Fruit fly (Drosophila melanogaster) whole organism, embryonic: ENCODE data around the gene Tasp1.

ENCODE experiments used
- Abd-B ChIP-seq: fragments of 200-800 bp; sonication (Bioruptor generic); optimal IDR thresholded peaks from 2 replicates; lab custom pipeline; 2018; ENCODE audit warnings: missing biosample characterization, mild to moderate bottlenecking, missing genetic modification characterization, moderate library complexity
- Atf3 ChIP-seq: fragments of 200-800 bp; sonication (Bioruptor generic); optimal IDR thresholded peaks from 3 replicates; lab custom pipeline; 2016; ENCODE audit warnings: missing biosample characterization, missing genetic modification characterization
- Bdp1 ChIP-seq: fragments of 200-800 bp; sonication (Bioruptor generic); optimal IDR thresholded peaks from 3 replicates; lab custom pipeline; 2016; ENCODE audit warnings: missing biosample characterization, missing genetic modification characterization
- CG10147 ChIP-seq: fragments of 200-800 bp; sonication (Bioruptor generic); optimal IDR thresholded peaks from 2 replicates; lab custom pipeline; 2019; ENCODE audit warnings: missing biosample characterization, mild to moderate bottlenecking, missing genetic modification characterization, moderate library complexity
- CG10209 ChIP-seq: fragments of 200-800 bp; sonication (Bioruptor generic); optimal IDR thresholded peaks from 3 replicates; lab custom pipeline; 2017; ENCODE audit warnings: missing biosample characterization, mild to moderate bottlenecking, missing genetic modification characterization, missing genetic modification reagents
- CG10959 ChIP-seq: fragments of 200-800 bp; sonication (Bioruptor generic); IDR thresholded peaks from 2 replicates; pipeline ENCODE4 v1.3.6; 2022; ENCODE audit warnings: missing biosample characterization, missing genetic modification characterization
- CG1233 ChIP-seq: fragments of 200-800 bp; sonication (Bioruptor generic); optimal IDR thresholded peaks from 4 replicates; lab custom pipeline; 2018; ENCODE audit warnings: missing biosample characterization, mild to moderate bottlenecking, missing genetic modification characterization
- CG13624 ChIP-seq: fragments of 200-800 bp; sonication (Bioruptor generic); optimal IDR thresholded peaks from 2 replicates; lab custom pipeline; 2016; ENCODE audit warnings: missing biosample characterization, missing genetic modification characterization
- CG1529 ChIP-seq: fragments of 200-800 bp; sonication (Bioruptor generic); optimal IDR thresholded peaks from 3 replicates; lab custom pipeline; 2018; ENCODE audit warnings: missing biosample characterization, missing genetic modification characterization
- CG1603 ChIP-seq: fragments of 200-800 bp; sonication (Bioruptor generic); optimal IDR thresholded peaks from 2 replicates; lab custom pipeline; 2019; ENCODE audit warnings: missing biosample characterization, mild to moderate bottlenecking, missing genetic modification characterization, moderate library complexity
- CG17328 ChIP-seq: fragments of 200-800 bp; sonication (Bioruptor generic); IDR thresholded peaks from 2 replicates; pipeline ENCODE4 v1.3.6; 2022; ENCODE audit warnings: missing biosample characterization, missing genetic modification characterization
- CG17361 ChIP-seq: fragments of 200-800 bp; sonication (Bioruptor generic); IDR thresholded peaks from 3 replicates; pipeline ENCODE4 v1.3.6; 2022; ENCODE audit warnings: missing biosample characterization, missing genetic modification characterization
- CG17829 ChIP-seq: fragments of 200-800 bp; optimal IDR thresholded peaks from 2 replicates; lab custom pipeline; 2019; ENCODE audit warnings: missing biosample characterization, mild to moderate bottlenecking, missing genetic modification characterization, moderate library complexity
- CG2116 ChIP-seq: fragments of 200-800 bp; sonication (Bioruptor generic); optimal IDR thresholded peaks from 3 replicates; lab custom pipeline; 2018; ENCODE audit warnings: missing biosample characterization, mild to moderate bottlenecking, missing genetic modification characterization
- CG31441 ChIP-seq: fragments of 200-800 bp; sonication (Bioruptor generic); IDR thresholded peaks from 2 replicates; pipeline ENCODE4 v1.3.6; 2022; ENCODE audit warnings: missing biosample characterization, missing genetic modification characterization
- CG32532 ChIP-seq: fragments of 200-800 bp; sonication (Bioruptor generic); IDR thresholded peaks from 2 replicates; pipeline ENCODE4 v1.3.6; 2022; ENCODE audit warnings: missing biosample characterization, missing genetic modification characterization
- CG3281 ChIP-seq: fragments of 200-800 bp; sonication (Bioruptor generic); optimal IDR thresholded peaks from 3 replicates; lab custom pipeline; 2017; ENCODE audit warnings: missing biosample characterization, mild to moderate bottlenecking, missing genetic modification characterization
- CG3726 ChIP-seq: fragments of 200-800 bp; sonication (Bioruptor generic); IDR thresholded peaks from 3 replicates; pipeline ENCODE4, ENCODE4 v1.3.6; 2022; ENCODE audit warnings: missing biosample characterization, missing genetic modification characterization
- CG4328 ChIP-seq: fragments of 200-800 bp; sonication (Bioruptor generic); optimal IDR thresholded peaks from 3 replicates; lab custom pipeline; 2017; ENCODE audit warnings: missing biosample characterization, missing genetic modification reagents, missing genetic modification characterization
- CG7357 ChIP-seq: fragments of 200-800 bp; sonication (Bioruptor generic); IDR thresholded peaks from 3 replicates; pipeline ENCODE4 v1.3.6; 2022; ENCODE audit warnings: missing biosample characterization, missing genetic modification characterization
- CG7556 ChIP-seq: fragments of 200-800 bp; sonication (Bioruptor generic); optimal IDR thresholded peaks from 2 replicates; lab custom pipeline; 2017; ENCODE audit warnings: missing biosample characterization, mild to moderate bottlenecking, missing genetic modification characterization
- CG7928 ChIP-seq: fragments of 200-800 bp; sonication (Bioruptor generic); optimal IDR thresholded peaks from 2 replicates; lab custom pipeline; 2017; ENCODE audit warnings: missing biosample characterization, mild to moderate bottlenecking, missing genetic modification characterization
- CG8089 ChIP-seq: fragments of 200-800 bp; sonication (Bioruptor generic); optimal IDR thresholded peaks from 3 replicates; lab custom pipeline; 2016; ENCODE audit warnings: missing biosample characterization, missing genetic modification characterization
- CG8290 ChIP-seq, 3 experiments: fragments of 200-800 bp; sonication (Bioruptor generic); optimal IDR thresholded peaks; 2 replicates each; lab custom pipeline; 2016 to 2019; ENCODE audit warnings: missing biosample characterization in 3 of 3, missing genetic modification characterization in 3 of 3, mild to moderate bottlenecking in 2 of 3, moderate library complexity in 1 of 3
- CoRest ChIP-seq: fragments of 200-800 bp; sonication (Bioruptor generic); optimal IDR thresholded peaks from 3 replicates; lab custom pipeline; 2018; ENCODE audit warnings: missing biosample characterization, mild to moderate bottlenecking, missing genetic modification characterization, moderate library complexity
- NfI ChIP-seq: fragments of 200-800 bp; sonication (Bioruptor generic); optimal IDR thresholded peaks from 3 replicates; lab custom pipeline; 2018; ENCODE audit warnings: missing biosample characterization, mild to moderate bottlenecking, missing genetic modification characterization, moderate library complexity
- Oaz ChIP-seq: fragments of 200-800 bp; sonication (Bioruptor generic); IDR thresholded peaks from 2 replicates; pipeline ENCODE4 v1.3.6; 2022; ENCODE audit warnings: missing biosample characterization, missing genetic modification characterization
- Ravus ChIP-seq: fragments of 200-800 bp; sonication (Bioruptor generic); IDR thresholded peaks from 2 replicates; pipeline ENCODE4 v1.3.6; 2022; ENCODE audit warnings: missing biosample characterization, missing genetic modification characterization
- Sry-β ChIP-seq: fragments of 200-800 bp; sonication (Bioruptor generic); optimal IDR thresholded peaks from 2 replicates; lab custom pipeline; 2018; ENCODE audit warnings: missing biosample characterization, mild to moderate bottlenecking, missing genetic modification characterization, moderate library complexity
- Vsx1 ChIP-seq: fragments of 200-800 bp; sonication (Bioruptor generic); optimal IDR thresholded peaks from 2 replicates; lab custom pipeline; 2017; ENCODE audit warnings: missing biosample characterization, mild to moderate bottlenecking, missing genetic modification characterization, missing genetic modification reagents
- Xbp1 ChIP-seq: fragments of 200-800 bp; sonication (Bioruptor generic); optimal IDR thresholded peaks from 3 replicates; lab custom pipeline; 2016; ENCODE audit warnings: missing biosample characterization, mild to moderate bottlenecking, missing genetic modification characterization
- az2 ChIP-seq: fragments of 200-800 bp; sonication (Bioruptor generic); optimal IDR thresholded peaks from 3 replicates; lab custom pipeline; 2016; ENCODE audit warnings: missing biosample characterization, missing genetic modification characterization
- cas ChIP-seq: fragments of 200-800 bp; sonication (Bioruptor generic); IDR thresholded peaks from 2 replicates; pipeline ENCODE4 v1.3.6; 2022; ENCODE audit warnings: missing biosample characterization, missing genetic modification characterization
- dati ChIP-seq: fragments of 200-800 bp; sonication (Bioruptor generic); IDR thresholded peaks from 2 replicates; pipeline ENCODE4 v1.3.6; 2022; ENCODE audit warnings: missing biosample characterization, missing genetic modification characterization
- dpn ChIP-seq, 2 experiments: fragments of 200-800 bp; sonication (Bioruptor generic); optimal IDR thresholded peaks; 3 replicates each; lab custom pipeline; 2016; ENCODE audit warnings: missing biosample characterization in 2 of 2, missing genetic modification characterization in 2 of 2
- esg ChIP-seq: fragments of 200-800 bp; sonication (Bioruptor generic); conservative IDR thresholded peaks from 2 replicates; pipeline ENCODE4 v1.3.6; 2022; ENCODE audit warnings: missing biosample characterization, missing genetic modification characterization
- ewg ChIP-seq: fragments of 200-800 bp; sonication (Bioruptor generic); optimal IDR thresholded peaks from 3 replicates; lab custom pipeline; 2017; ENCODE audit warnings: mild to moderate bottlenecking, missing biosample characterization, missing genetic modification reagents, missing genetic modification characterization
- fru ChIP-seq: fragments of >200 bp; optimal IDR thresholded peaks from 2 replicates; lab custom pipeline; 2017
- gsb-n ChIP-seq: fragments of 200-800 bp; sonication (Bioruptor generic); optimal IDR thresholded peaks from 3 replicates; lab custom pipeline; 2018; ENCODE audit warnings: missing biosample characterization, mild to moderate bottlenecking, missing genetic modification characterization
- hth ChIP-seq: fragments of >200 bp; optimal IDR thresholded peaks from 2 replicates; lab custom pipeline; 2017; ENCODE audit warnings: inconsistent platforms
- lab ChIP-seq: fragments of 200-800 bp; sonication (Bioruptor generic); optimal IDR thresholded peaks from 3 replicates; lab custom pipeline; 2017; ENCODE audit warnings: missing biosample characterization, missing genetic modification characterization, mild to moderate bottlenecking, moderate library complexity, missing genetic modification reagents
- psq ChIP-seq: fragments of 200-800 bp; sonication (Bioruptor generic); optimal IDR thresholded peaks from 2 replicates; lab custom pipeline; 2017; ENCODE audit warnings: missing biosample characterization, missing genetic modification characterization
- repo ChIP-seq: fragments of 200-800 bp; sonication (Bioruptor generic); optimal IDR thresholded peaks from 2 replicates; lab custom pipeline; 2016; ENCODE audit warnings: missing biosample characterization, missing genetic modification characterization
- ro ChIP-seq: fragments of 200-800 bp; sonication (Bioruptor generic); IDR thresholded peaks from 2 replicates; pipeline ENCODE4 v1.3.6; 2022; ENCODE audit warnings: missing biosample characterization, missing genetic modification characterization
- sqz ChIP-seq: fragments of 200-800 bp; sonication (Bioruptor generic); optimal IDR thresholded peaks from 3 replicates; lab custom pipeline; 2018; ENCODE audit warnings: missing biosample characterization, mild to moderate bottlenecking, missing genetic modification characterization
- sr ChIP-seq: fragments of 200-800 bp; sonication (Bioruptor generic); IDR thresholded peaks from 3 replicates; pipeline ENCODE4 v1.3.6; 2022; ENCODE audit warnings: missing biosample characterization, missing genetic modification characterization
- tap ChIP-seq: fragments of 200-800 bp; optimal IDR thresholded peaks from 3 replicates; lab custom pipeline; 2019; ENCODE audit warnings: missing biosample characterization, mild to moderate bottlenecking, missing genetic modification characterization, moderate library complexity
- tll ChIP-seq, 2 experiments: fragments of 200-800 bp in 1 of 2; fragments of >200 bp in 1 of 2; sonication (Bioruptor generic) in 1 of 2; optimal IDR thresholded peaks; 2 replicates each; lab custom pipeline; 2017 to 2019; ENCODE audit warnings: missing biosample characterization in 2 of 2, missing genetic modification characterization in 2 of 2, mild to moderate bottlenecking in 1 of 2, moderate library complexity in 1 of 2
- twi ChIP-seq: fragments of 200-800 bp; optimal IDR thresholded peaks from 2 replicates; lab custom pipeline; 2019; ENCODE audit warnings: missing biosample characterization, mild to moderate bottlenecking, missing genetic modification characterization, moderate library complexity
- wek ChIP-seq: fragments of 200-800 bp; sonication (Bioruptor generic); optimal IDR thresholded peaks from 3 replicates; lab custom pipeline; 2018; ENCODE audit warnings: missing biosample characterization, mild to moderate bottlenecking, missing genetic modification characterization, moderate library complexity

Tasp1 gene

dm6 chr3L:16037048-16037477, 50.3 kb downstream of the Tasp1 start (continued):
- TF ChIP-seq CoRest (tag; lab: Kevin White, UChicago) (peak; percentile 78), wek (GFP tag; lab: Kevin White, UChicago) (peak; percentile 69), Sry-β (GFP tag; lab: Kevin White, UChicago) (no peak), twi (tag; lab: Kevin White, UChicago) (peak; percentile 22), Atf3 (GFP tag; lab: Kevin White, UChicago) (peak; percentile 64), hth (no peak), NfI (GFP tag; lab: Kevin White, UChicago) (peak; percentile 63), CG1233 (GFP tag; lab: Kevin White, UChicago) (peak; percentile 53), CG8290 (GFP tag; optimal IDR thresholded peaks at IDR 0.05; lab: Kevin White, UChicago) (peak; percentile 85), CG8290 (tag; optimal IDR thresholded peaks at IDR 0.05; lab: Kevin White, UChicago) (peak; percentile 45 to 94), ewg (GFP tag; lab: Kevin White, UChicago) (peak; percentile 61), CG7357 (GFP tag; lab: Robert Waterston, UW) (no peak), CG17829 (tag; lab: Kevin White, UChicago) (peak; percentile 80), CG7928 (peak; percentile 37), tap (peak; percentile 71), CG17328 (GFP tag; lab: Robert Waterston, UW) (peak; percentile 81), fru (lab: Kevin White, UChicago) (no peak), CG10959 (0 out of 2 replicates have a peak, but pooled peaks have one; percentile 28), sqz (no peak), psq (peak; percentile 23), CG10209 (GFP tag; lab: Kevin White, UChicago) (peak; percentile 71), esg (peak; percentile 59), lab (peak; percentile 86), CG7556 (GFP tag; lab: Kevin White, UChicago) (peak; percentile 71), Xbp1 (peak; percentile 83), az2 (GFP tag; lab: Kevin White, UChicago) (peak; percentile 72), Vsx1 (GFP tag; lab: Kevin White, UChicago) (peak; percentile 34), CG32532 (GFP tag; lab: Robert Waterston, UW) (peak; percentile 90), CG3726 (0 out of 3 replicates have a peak, but pooled peaks have one; percentile 56), CG8089 (peak; percentile 45), dpn (GFP tag; optimal IDR thresholded peaks at IDR 0.05; lab: Kevin White, UChicago) (peak; percentile 77 to 83), CG17361 (GFP tag; lab: Robert Waterston, UW) (peak; percentile 62; the same call in 1 of the 3 replicates), repo (peak; percentile 73), CG2116 (GFP tag; lab: Kevin White, UChicago) (peak; percentile 95), CG3281 (GFP tag; lab: Kevin White, UChicago) (peak; percentile 81), CG10147 (GFP tag; lab: Kevin White, UChicago) (peak; percentile 81), tll (GFP tag; optimal IDR thresholded peaks at IDR 0.05; lab: Kevin White, UChicago) (peak in 1 of 2 experiments; percentile 19), Bdp1 (peak; percentile 56), ro (no peak), sr (GFP tag; lab: Robert Waterston, UW) (no peak), CG4328 (no peak), CG1603 (tag; lab: Kevin White, UChicago) (peak; percentile 92), Oaz (GFP tag; lab: Robert Waterston, UW) (peak; percentile 63), Abd-B (no peak), dati (GFP tag; lab: Robert Waterston, UW) (peak; percentile 62; the same call in 1 of the 2 replicates), CG13624 (peak; percentile 86), cas (GFP tag; lab: Robert Waterston, UW) (peak; percentile 72; the same call in 1 of the 2 replicates), gsb-n (tag; lab: Kevin White, UChicago) (peak; percentile 56), CG31441 (GFP tag; lab: Robert Waterston, UW) (peak; percentile 70; the same call in 1 of the 2 replicates), Ravus (peak; percentile 22; the same call in 1 of the 2 replicates), CG1529 (peak; percentile 43)
